Worm (Caenorhabditis elegans): ENCODE measurements around the gene mml-1.

The mml-1 gene

DNA sequence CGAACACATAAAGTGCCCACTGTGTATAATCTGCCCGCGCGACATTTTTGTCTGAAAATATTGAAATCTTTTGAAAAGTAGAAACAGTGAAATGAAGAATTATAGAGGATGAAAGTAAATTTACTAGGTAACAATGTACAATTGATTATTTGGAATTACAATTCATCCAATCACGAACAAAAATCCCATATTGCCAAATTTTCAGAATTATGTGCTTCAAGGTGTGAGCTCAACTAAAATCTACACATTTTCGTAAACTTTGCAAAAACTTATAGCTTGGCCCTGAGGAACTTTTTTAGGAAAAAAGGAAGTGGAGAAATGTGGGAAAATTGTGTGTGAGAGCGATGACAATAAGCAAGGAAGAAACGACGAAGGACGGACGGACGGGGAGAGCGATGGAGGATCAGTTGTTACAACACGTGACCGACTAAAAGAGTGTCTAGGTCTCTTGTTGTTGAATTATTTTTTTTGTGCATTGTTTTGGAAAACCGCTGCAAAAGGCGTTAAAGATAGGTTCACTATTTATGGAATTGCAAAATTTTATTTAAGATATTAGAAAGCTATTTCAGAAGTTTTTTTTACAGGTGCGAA is at the start of gene mml-1:
Gene mml-1, minus strand, starts transcription at position 51 of the 591 bp plus-strand sequence.
- TF ChIP-seq ahr-1 (tag; optimal IDR thresholded peaks at IDR 0.05) (no peak), sox-2 (GFP tag; IDR thresholded peaks at IDR 0.05) (no peak), hlh-30 (tag; optimal IDR thresholded peaks at IDR 0.05; ENCODE audit: insufficient read depth) (peak; percentile 78)

- TF ChIP-seq ceh-22 (tag; optimal IDR thresholded peaks at IDR 0.05) = no peak
- peak; percentile 63 for TF ChIP-seq unc-42 (tag; optimal IDR thresholded peaks at IDR 0.05)
- TF ChIP-seq ceh-19 (GFP tag; optimal IDR thresholded peaks at IDR 0.05) = no peak
- no peak for TF ChIP-seq ceh-24 (tag; optimal IDR thresholded peaks at IDR 0.05)
Measured at ce11 chrIII:7399004-7399403, 24.5 kb upstream of the mml-1 start.

ce11 chrIII:7397196-7397595 is 22.7 kb upstream of the mml-1 start:
- no peak for TF ChIP-seq syd-9 (tag; optimal IDR thresholded peaks at IDR 0.05)
- no peak for TF ChIP-seq ceh-24 (tag; optimal IDR thresholded peaks at IDR 0.05)
- no peak for TF ChIP-seq hlh-13 (GFP tag; optimal IDR thresholded peaks at IDR 0.05)
- TF ChIP-seq nfya-1 (tag; optimal IDR thresholded peaks at IDR 0.05) = no peak
- no peak for TF ChIP-seq C08G9.2 (tag; optimal IDR thresholded peaks at IDR 0.05)
- TF ChIP-seq fkh-10 (GFP tag; optimal IDR thresholded peaks at IDR 0.05) = no peak
- no peak for TF ChIP-seq tbx-2 (tag; optimal IDR thresholded peaks at IDR 0.05)
- TF ChIP-seq ceh-18 (tag; optimal IDR thresholded peaks at IDR 0.05) = no peak
- no peak for TF ChIP-seq che-1 (tag; optimal IDR thresholded peaks at IDR 0.05)
- TF ChIP-seq gmeb-2 (tag; optimal IDR thresholded peaks at IDR 0.05) = no peak
- TF ChIP-seq fax-1 (tag; optimal IDR thresholded peaks at IDR 0.05) = no peak
- TF ChIP-seq ceh-45 (GFP tag; IDR thresholded peaks at IDR 0.05) = no peak

ce11 chrIII:7395354-7395753 is 20.8 kb upstream of the mml-1 start, which contains the start of gene lgc-50:
Gene lgc-50 (minus strand): TSS chrIII:7395454.
- TF ChIP-seq hlh-15 (tag; optimal IDR thresholded peaks at IDR 0.05) (no peak), rnt-1 (tag; optimal IDR thresholded peaks at IDR 0.05) (no peak), fkh-6 (tag; optimal IDR thresholded peaks at IDR 0.05) (no peak)

DNA sequence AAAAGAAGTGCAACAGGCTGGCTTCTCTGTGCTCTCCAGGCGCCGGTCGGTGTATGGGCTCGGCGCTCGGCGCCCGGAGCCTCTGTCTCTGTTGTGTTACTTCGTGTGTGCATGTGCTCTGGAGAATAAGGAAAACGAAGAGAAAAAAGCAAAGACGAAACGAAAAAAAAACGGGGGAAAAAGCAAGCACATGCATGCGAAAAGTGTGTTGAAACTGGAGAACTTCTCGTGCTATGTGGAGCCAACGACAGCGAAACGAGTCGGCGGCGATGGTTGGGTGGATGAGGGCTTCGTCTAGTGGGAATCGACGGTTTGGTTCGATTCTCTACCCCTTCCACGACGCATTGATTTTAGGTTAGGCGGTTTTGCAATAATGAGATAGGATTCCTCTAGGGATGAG is 12.8 kb upstream of the mml-1 start:
- no peak for TF ChIP-seq nhr-232 (tag; optimal IDR thresholded peaks at IDR 0.05)
- no peak for TF ChIP-seq pqm-1 (tag; optimal IDR thresholded peaks at IDR 0.05)
- no peak for TF ChIP-seq sdc-2 (tag; optimal IDR thresholded peaks at IDR 0.05)
- TF ChIP-seq lim-6 (tag; optimal IDR thresholded peaks at IDR 0.05) = no peak

DNA sequence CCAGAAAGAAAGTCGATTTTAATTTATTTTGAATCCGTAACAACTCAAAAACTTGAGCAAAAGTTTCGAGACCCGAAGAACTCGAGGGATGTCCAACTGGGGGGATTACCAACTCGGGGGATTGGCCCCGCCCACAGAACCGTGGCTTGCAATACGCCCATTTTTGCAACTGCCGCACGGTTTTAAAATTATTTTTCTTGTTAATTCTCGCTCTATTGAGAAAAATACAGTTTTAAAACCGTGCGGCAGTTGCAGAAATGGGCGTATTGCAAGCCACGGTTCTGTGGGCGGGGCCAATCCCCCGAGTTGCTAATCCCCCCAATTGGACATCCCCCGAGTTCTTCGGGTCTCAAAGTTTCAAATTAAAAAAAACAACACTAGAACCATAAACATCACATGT is 12.0 kb upstream of the mml-1 start:
- peak; percentile 27 for TF ChIP-seq tbx-2 (tag; optimal IDR thresholded peaks at IDR 0.05)

DNA sequence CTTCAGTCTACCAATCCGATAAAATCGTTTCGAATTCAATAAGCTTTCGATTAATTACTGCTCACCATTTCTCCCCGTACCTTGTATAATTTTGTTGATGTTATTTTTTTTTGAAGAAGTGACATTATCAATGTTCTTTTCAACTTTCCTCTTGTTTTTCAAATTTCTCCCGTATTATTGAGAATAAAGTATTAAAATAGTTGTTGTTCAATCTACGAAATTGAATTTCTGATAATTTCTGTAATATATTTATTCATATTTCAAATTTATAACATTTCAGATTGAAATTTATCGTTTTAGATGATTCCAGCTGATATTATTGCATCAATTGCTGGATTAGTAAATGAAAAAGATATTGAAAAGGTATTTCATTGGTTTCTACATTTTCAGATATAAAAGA is 11.4 kb upstream of the mml-1 start, which contains the start of gene trd-1:
Gene trd-1, plus strand, starts transcription at position 301 of the 400 bp plus-strand sequence.
- TF ChIP-seq fax-1 (tag; optimal IDR thresholded peaks at IDR 0.05) = no peak
- TF ChIP-seq sox-4 (tag; optimal IDR thresholded peaks at IDR 0.05) = no peak
- no peak for TF ChIP-seq elt-2 (tag; optimal IDR thresholded peaks at IDR 0.05)
- TF ChIP-seq fkh-10 (GFP tag; optimal IDR thresholded peaks at IDR 0.05) = no peak
- no peak for TF ChIP-seq gmeb-2 (tag; optimal IDR thresholded peaks at IDR 0.05)
- no peak for TF ChIP-seq ceh-9 (tag; optimal IDR thresholded peaks at IDR 0.05)
- no peak for TF ChIP-seq ceh-22 (tag; optimal IDR thresholded peaks at IDR 0.05)
- no peak for TF ChIP-seq tbx-2 (tag; optimal IDR thresholded peaks at IDR 0.05)
- no peak for TF ChIP-seq ceh-30 (tag; optimal IDR thresholded peaks at IDR 0.05)
- TF ChIP-seq hlh-13 (GFP tag; optimal IDR thresholded peaks at IDR 0.05) = no peak
- no peak for TF ChIP-seq C38D4.7 (GFP tag; optimal IDR thresholded peaks at IDR 0.05)
- TF ChIP-seq mec-3 (tag; optimal IDR thresholded peaks at IDR 0.05; ENCODE audit: borderline replicate concordance) = no peak
- TF ChIP-seq ceh-34 (tag; optimal IDR thresholded peaks at IDR 0.05) = no peak
- no peak for TF ChIP-seq ceh-19 (GFP tag; optimal IDR thresholded peaks at IDR 0.05)
- TF ChIP-seq K02D7.2 (tag; optimal IDR thresholded peaks at IDR 0.05) = no peak

All from whole organism, late embryonic.